Worm (Caenorhabditis elegans): ENCODE results near the gene C04B4.6.
"Not testable (repeated sequence)": the region's sequence is repeated elsewhere in the genome, so short reads cannot be mapped to it uniquely, and the experiment has no call there.

Gene C04B4.6

ce11 chrX:12306565-12306964 is 31.1 kb upstream of the C04B4.6 start, which contains the start of gene phf-32:
Gene phf-32 (plus strand): TSS chrX:12306865.
- TF ChIP-seq ztf-11 (tag; optimal IDR thresholded peaks at IDR 0.05) (no peak), cnd-1 (tag; optimal IDR thresholded peaks at IDR 0.05) (no peak), elt-1 (tag; optimal IDR thresholded peaks at IDR 0.05; ENCODE audit: borderline replicate concordance, insufficient read depth) (no peak), lsy-2 (tag; optimal IDR thresholded peaks at IDR 0.05) (no peak)

ce11 chrX:12304231-12304630 is 28.8 kb upstream of the C04B4.6 start:
- TF ChIP-seq unc-62 (GFP tag; optimal IDR thresholded peaks at IDR 0.05) (no peak), pha-4 (tag; optimal IDR thresholded peaks at IDR 0.05) (no peak), nhr-28 (tag; optimal IDR thresholded peaks at IDR 0.05) (no peak), ceh-39 (tag; optimal IDR thresholded peaks at IDR 0.05) (no peak), nhr-2 (tag; optimal IDR thresholded peaks at IDR 0.05) (no peak), nhr-237 (tag; optimal IDR thresholded peaks at IDR 0.05) (no peak), drap-1 (GFP tag; optimal IDR thresholded peaks at IDR 0.05) (no peak), lin-13 (tag; optimal IDR thresholded peaks at IDR 0.05) (no peak), blmp-1 (tag; optimal IDR thresholded peaks at IDR 0.05) (no peak), flh-1 (GFP tag; optimal IDR thresholded peaks at IDR 0.05) (no peak), elt-1 (tag; optimal IDR thresholded peaks at IDR 0.05; ENCODE audit: borderline replicate concordance, insufficient read depth) (no peak)

- not testable (repeated sequence) for TF ChIP-seq lin-32 (GFP tag; optimal IDR thresholded peaks at IDR 0.05); unc-120 (tag; optimal IDR thresholded peaks at IDR 0.05; ENCODE audit: poor library complexity, severe bottlenecking); lin-13 (tag; optimal IDR thresholded peaks at IDR 0.05)
Measured at ce11 chrX:12302755-12303154, 27.3 kb upstream of the C04B4.6 start, which contains the start of gene dot-1.3. Gene dot-1.3 (minus strand): TSS chrX:12302855.

ce11 chrX:12299834-12300233 is 24.4 kb upstream of the C04B4.6 start, which contains the start of gene W06D11.5:
Gene W06D11.5 (plus strand): TSS chrX:12300134.
- TF ChIP-seq M03D4.4 (tag; optimal IDR thresholded peaks at IDR 0.05) (no peak), sem-2 (GFP tag; optimal IDR thresholded peaks at IDR 0.05) (no peak), snpc-4 (tag; optimal IDR thresholded peaks at IDR 0.05) (no peak), mls-2 (tag; optimal IDR thresholded peaks at IDR 0.05) (no peak), lin-13 (tag; optimal IDR thresholded peaks at IDR 0.05) (no peak), mep-1 (tag; optimal IDR thresholded peaks at IDR 0.05) (no peak), ces-1 (GFP tag; optimal IDR thresholded peaks at IDR 0.05) (no peak), unc-120 (tag; optimal IDR thresholded peaks at IDR 0.05; ENCODE audit: poor library complexity, severe bottlenecking) (no peak)

- TF ChIP-seq nhr-2 (tag; optimal IDR thresholded peaks at IDR 0.05) (no peak), flh-1 (GFP tag; optimal IDR thresholded peaks at IDR 0.05) (no peak), elt-3 (tag; optimal IDR thresholded peaks at IDR 0.05) (no peak), blmp-1 (tag; optimal IDR thresholded peaks at IDR 0.05) (no peak), ham-2 (GFP tag; optimal IDR thresholded peaks at IDR 0.05) (no peak), drap-1 (GFP tag; optimal IDR thresholded peaks at IDR 0.05) (no peak), nhr-12 (tag; optimal IDR thresholded peaks at IDR 0.05) (no peak), mab-5 (tag; optimal IDR thresholded peaks at IDR 0.05) (no peak), ceh-83 (GFP tag; optimal IDR thresholded peaks at IDR 0.05) (no peak), mep-1 (tag; optimal IDR thresholded peaks at IDR 0.05) (no peak), ces-1 (GFP tag; optimal IDR thresholded peaks at IDR 0.05) (no peak), tbx-8 (GFP tag; optimal IDR thresholded peaks at IDR 0.05) (no peak), lin-32 (GFP tag; optimal IDR thresholded peaks at IDR 0.05) (no peak), hlh-1 (tag; optimal IDR thresholded peaks at IDR 0.05) (no peak), ztf-11 (tag; optimal IDR thresholded peaks at IDR 0.05) (no peak), bed-3 (GFP tag; optimal IDR thresholded peaks at IDR 0.05) (no peak)
Measured at ce11 chrX:12298324-12298723, 22.8 kb upstream of the C04B4.6 start, which contains the start of gene W06D11.3. Gene W06D11.3 (plus strand): TSS chrX:12298683.

ce11 chrX:12296392-12296791 is 20.9 kb upstream of the C04B4.6 start, which contains the start of gene W06D11.2:
Gene W06D11.2 (minus strand): TSS chrX:12296730.
- no peak for TF ChIP-seq drap-1 (GFP tag; optimal IDR thresholded peaks at IDR 0.05)

Measured in whole organism, mixed stage, embryonic.